Worm (Caenorhabditis elegans): Measurements from ENCODE around the gene ppk-3.

The ppk-3 gene

DNA sequence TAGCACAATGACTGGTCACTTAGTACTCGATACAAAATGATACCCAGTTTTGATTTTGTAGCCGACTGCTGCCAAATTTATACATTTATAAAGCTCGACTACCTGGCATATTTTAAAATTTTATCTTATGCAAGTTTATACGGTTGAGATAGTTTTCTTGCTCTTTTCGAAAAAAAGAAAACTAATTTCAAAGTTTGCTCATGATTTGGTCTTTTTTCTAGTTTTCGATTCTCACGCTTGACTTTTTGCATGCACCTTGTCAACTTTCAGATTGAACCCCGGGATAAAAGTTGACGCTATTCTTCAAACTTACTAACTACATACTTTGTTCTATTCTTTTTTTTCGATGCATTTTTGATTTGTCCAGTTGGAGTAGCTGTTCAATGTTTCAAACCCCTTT, 48.4 kb downstream of the ppk-3 start:
- TF ChIP-seq lin-13 (tag; optimal IDR thresholded peaks at IDR 0.05) (no peak), ceh-83 (GFP tag; optimal IDR thresholded peaks at IDR 0.05) (no peak), unc-62 (GFP tag; optimal IDR thresholded peaks at IDR 0.05) (no peak), snpc-4 (tag; optimal IDR thresholded peaks at IDR 0.05) (no peak), nhr-12 (tag; optimal IDR thresholded peaks at IDR 0.05) (no peak), lsy-2 (tag; optimal IDR thresholded peaks at IDR 0.05) (no peak), tbx-8 (GFP tag; optimal IDR thresholded peaks at IDR 0.05) (no peak), nhr-2 (tag; optimal IDR thresholded peaks at IDR 0.05) (no peak), zip-8 (tag; optimal IDR thresholded peaks at IDR 0.05) (no peak), lin-32 (GFP tag; optimal IDR thresholded peaks at IDR 0.05) (no peak), sptf-1 (tag; optimal IDR thresholded peaks at IDR 0.05) (no peak), nhr-28 (tag; optimal IDR thresholded peaks at IDR 0.05) (no peak), nhr-76 (tag; optimal IDR thresholded peaks at IDR 0.05) (no peak), bed-3 (GFP tag; optimal IDR thresholded peaks at IDR 0.05) (no peak), hlh-1 (tag; optimal IDR thresholded peaks at IDR 0.05) (no peak), nhr-237 (tag; optimal IDR thresholded peaks at IDR 0.05) (no peak), sem-2 (GFP tag; optimal IDR thresholded peaks at IDR 0.05) (no peak), mep-1 (tag; optimal IDR thresholded peaks at IDR 0.05) (no peak)
